Worm (Caenorhabditis elegans) whole organism, mixed stage, embryonic: ENCODE results near the gene R07E5.4.
A peak's percentile ranks its signal among the peaks of the same experiment; 100 is the strongest.

Experiments used
- ceh-43 ChIP-seq: fragments of 200-800 bp; sonication (Bioruptor generic); optimal IDR thresholded peaks from 2 replicates; lab custom pipeline; 2018; ENCODE audit warnings: mild to moderate bottlenecking, missing genetic modification characterization, moderate library complexity, missing compliant biosample characterization
- ces-1 ChIP-seq: fragments of 150-350 bp; optimal IDR thresholded peaks from 2 replicates; lab custom pipeline; 2014; ENCODE audit warnings: missing biosample characterization, missing genetic modification reagents, missing genetic modification characterization
- lin-13 ChIP-seq: fragments of 150-350 bp; optimal IDR thresholded peaks from 2 replicates; lab custom pipeline; 2014; ENCODE audit warnings: missing biosample characterization, missing genetic modification characterization
- lsy-2 ChIP-seq: fragments of 150-350 bp; optimal IDR thresholded peaks from 2 replicates; lab custom pipeline; 2014; ENCODE audit warnings: missing biosample characterization, missing genetic modification characterization

DNA sequence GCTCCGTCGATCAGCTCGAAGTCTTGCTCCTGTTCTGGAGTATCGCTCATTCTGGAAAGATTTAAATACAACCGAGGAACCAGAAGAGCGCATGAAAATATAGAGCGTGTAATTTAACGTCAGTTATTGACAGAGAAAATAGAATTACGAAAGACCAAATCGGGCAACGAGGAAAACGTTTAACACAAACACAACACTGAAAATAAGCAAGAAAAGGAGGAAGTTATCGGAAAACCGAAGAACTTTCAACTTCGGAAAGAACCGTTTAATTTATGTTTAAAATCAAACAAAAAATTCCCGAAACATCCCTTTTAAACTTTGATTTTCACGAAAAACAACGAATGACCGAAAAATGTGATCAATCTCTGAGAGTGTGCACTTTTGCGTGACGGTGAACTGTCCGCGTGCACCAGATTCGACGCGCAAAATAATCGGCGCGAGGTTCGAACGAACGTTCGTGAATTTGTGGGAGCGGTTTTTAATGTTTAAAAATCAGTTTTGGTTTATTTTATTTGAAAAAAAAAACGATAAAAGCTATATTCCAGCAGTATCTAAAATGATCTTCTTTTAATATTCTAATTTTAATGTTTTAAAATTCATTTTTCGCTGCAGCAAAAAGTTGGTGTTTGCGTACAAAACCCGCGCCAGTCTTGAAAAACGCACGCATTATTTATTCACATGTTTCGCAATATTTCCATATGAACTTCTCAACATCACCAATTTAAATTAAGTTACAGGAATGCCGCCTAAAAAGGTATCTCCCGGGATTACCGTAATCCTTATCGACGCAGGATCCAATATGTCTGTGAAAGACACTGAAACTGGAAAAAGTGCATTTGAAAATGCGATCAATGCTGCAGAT is 24.8 kb downstream of the R07E5.4 start, which contains the start of the genes R07E5.7 and cku-80:
- TF ChIP-seq ceh-43 (GFP tag; lab: Kevin White, UChicago) = no peak
- TF ChIP-seq lin-13 (tag; lab: Kevin White, UChicago) = no peak
- TF ChIP-seq ces-1 (GFP tag; lab: Kevin White, UChicago) = peak; percentile 30
- TF ChIP-seq lsy-2 (tag; lab: Kevin White, UChicago) = peak; percentile 71
